Worm (Caenorhabditis elegans): Measurements from ENCODE around the gene C47E12.13.
"Not testable (repeated sequence)": the region's sequence is repeated elsewhere in the genome, so short reads cannot be mapped to it uniquely, and the experiment has no call there.

The C47E12.13 gene

DNA sequence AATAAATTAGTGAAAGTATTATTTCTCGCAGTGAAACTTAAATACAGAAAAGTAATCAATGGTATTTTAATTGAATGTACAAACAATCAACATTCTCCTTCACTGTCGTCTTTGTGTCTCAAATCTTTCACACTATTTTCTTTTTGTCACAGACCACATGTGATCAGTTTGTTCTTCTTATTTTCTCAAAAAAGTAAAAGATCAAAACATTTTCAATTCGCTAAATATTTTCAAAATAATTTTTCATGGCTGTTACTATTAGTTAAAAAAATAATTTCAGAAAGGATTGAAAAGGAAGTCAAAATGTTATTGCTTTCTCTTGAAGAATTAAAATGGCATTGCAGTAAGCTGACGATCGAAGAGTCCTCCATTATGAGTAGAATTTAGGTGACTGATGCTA is 34.1 kb upstream of the C47E12.13 start, which contains the start of gene dhs-31:
Gene dhs-31, minus strand, starts transcription at position 101 of the 400 bp plus-strand sequence.
- TF ChIP-seq egl-27 (tag; optimal IDR thresholded peaks at IDR 0.05), result no peak
- no peak for TF ChIP-seq snpc-4 (tag; optimal IDR thresholded peaks at IDR 0.05)
- no peak for TF ChIP-seq R02D3.7 (tag; optimal IDR thresholded peaks at IDR 0.05)
- TF ChIP-seq F13H6.1 (tag; optimal IDR thresholded peaks at IDR 0.05), result no peak

DNA sequence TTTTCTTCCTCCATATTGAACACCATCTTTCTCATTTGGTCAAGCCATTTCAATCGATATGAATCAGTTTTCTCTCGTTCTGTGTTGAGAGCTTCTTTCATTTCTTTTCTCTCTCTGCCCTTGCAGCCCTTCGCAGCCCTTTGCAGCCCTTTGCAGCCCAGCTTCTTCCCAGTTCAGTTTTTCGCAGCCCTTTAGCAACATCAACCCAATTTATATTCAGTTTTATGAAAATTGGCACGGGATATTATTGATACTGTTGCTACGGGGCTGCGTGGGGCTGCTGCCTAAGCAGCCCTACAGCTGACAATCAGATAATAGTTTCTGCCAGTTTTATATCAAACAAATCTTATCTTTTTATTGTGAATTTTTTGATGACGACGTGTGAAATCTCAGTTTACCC is 30.3 kb upstream of the C47E12.13 start, which contains the start of gene F44D12.10:
Gene F44D12.10, minus strand, starts transcription at position 101 of the 400 bp plus-strand sequence.
- TF ChIP-seq mab-5 (tag; optimal IDR thresholded peaks at IDR 0.05), result no peak
- no peak for TF ChIP-seq ceh-82 (tag; optimal IDR thresholded peaks at IDR 0.05)
- no peak for TF ChIP-seq aly-2 (tag; optimal IDR thresholded peaks at IDR 0.05)
- TF ChIP-seq nhr-12 (tag; optimal IDR thresholded peaks at IDR 0.05), result no peak
- no peak for TF ChIP-seq unc-62 (GFP tag; optimal IDR thresholded peaks at IDR 0.05)
- TF ChIP-seq blmp-1 (tag; optimal IDR thresholded peaks at IDR 0.05; ENCODE audit: insufficient read depth), result no peak
- no peak for TF ChIP-seq elt-3 (tag; optimal IDR thresholded peaks at IDR 0.05)
- TF ChIP-seq nhr-23 (tag; optimal IDR thresholded peaks at IDR 0.05), result no peak
- no peak for TF ChIP-seq nhr-129 (tag; optimal IDR thresholded peaks at IDR 0.05)
- no peak for TF ChIP-seq skn-1 (tag; optimal IDR thresholded peaks at IDR 0.05)
- TF ChIP-seq sma-3 (GFP tag; optimal IDR thresholded peaks at IDR 0.05), result no peak

DNA sequence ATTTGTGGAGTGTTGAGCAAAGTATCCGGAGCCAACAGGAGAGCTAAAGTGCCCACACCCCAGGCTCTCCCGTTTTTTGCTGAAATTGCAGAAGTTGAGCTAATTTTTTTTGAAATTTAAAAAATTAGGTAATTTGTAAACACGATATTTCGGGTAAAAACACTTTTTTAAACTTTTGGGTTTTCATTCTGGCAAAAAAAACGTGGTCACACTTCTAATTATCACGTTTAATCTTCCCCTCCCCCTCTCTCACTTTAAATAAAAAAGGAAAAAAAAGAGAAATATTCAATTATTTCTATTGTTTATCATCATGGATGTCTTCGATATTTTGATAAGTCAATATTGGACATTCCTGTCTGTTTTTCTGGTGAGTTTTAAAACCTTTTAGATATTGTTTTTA is 26.4 kb upstream of the C47E12.13 start, which contains the start of gene F44D12.6:
Gene F44D12.6, plus strand, starts transcription at position 301 of the 400 bp plus-strand sequence.
- no peak for TF ChIP-seq skn-1 (tag; optimal IDR thresholded peaks at IDR 0.05)

DNA sequence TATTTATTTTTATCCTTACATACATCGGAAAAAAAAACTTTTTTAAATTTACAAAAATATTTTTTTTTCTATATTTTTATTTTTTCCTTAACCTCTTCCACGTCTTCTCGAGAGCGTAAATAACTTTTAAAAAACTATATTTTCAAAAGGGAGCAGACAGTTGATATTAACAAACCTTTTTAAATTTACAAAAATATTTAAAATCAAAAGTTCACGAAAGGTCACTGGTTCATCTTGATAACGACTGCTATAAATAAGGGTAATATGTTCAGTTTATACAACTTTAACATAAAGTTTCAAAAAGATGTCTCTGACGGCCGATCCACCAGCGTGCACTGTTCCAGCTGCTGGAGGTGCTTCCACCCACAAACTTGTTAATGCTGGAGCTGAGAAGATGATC is 22.1 kb upstream of the C47E12.13 start, which contains the start of the genes F44D12.16 and msd-2:
Gene F44D12.16, plus strand, starts transcription at position 301 of the 400 bp plus-strand sequence.
Gene msd-2, plus strand, starts transcription at position 305 of the 400 bp plus-strand sequence.
- not testable (repeated sequence) for TF ChIP-seq fos-1 (tag; optimal IDR thresholded peaks at IDR 0.05); sma-9 (GFP tag; optimal IDR thresholded peaks at IDR 0.05); sma-9 (tag; optimal IDR thresholded peaks at IDR 0.05); aly-2 (tag; optimal IDR thresholded peaks at IDR 0.05)

DNA sequence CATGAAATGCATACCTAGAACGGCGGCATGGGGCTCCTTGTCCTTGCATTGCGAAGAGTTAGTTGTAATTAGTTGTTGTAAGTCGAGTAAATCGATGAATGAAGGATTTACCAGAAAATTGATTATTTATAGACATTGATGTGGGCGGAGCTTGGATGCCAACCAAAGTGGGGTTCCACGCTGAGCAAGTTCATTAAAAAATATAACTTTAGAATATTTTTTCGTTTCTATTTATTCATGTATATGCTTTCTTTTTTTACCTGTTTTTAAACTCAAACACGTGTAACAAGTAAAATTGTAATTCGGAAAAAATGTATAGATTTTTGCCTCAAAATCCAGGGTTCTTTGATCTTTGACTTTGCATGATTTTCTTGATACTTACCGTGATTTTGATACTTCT is 20.9 kb upstream of the C47E12.13 start, which contains the start of gene gipc-2:
Gene gipc-2, minus strand, starts transcription at position 101 of the 400 bp plus-strand sequence.
- no peak for TF ChIP-seq nhr-23 (tag; optimal IDR thresholded peaks at IDR 0.05)
- TF ChIP-seq ama-1 (optimal IDR thresholded peaks at IDR 0.05), result no peak
- no peak for TF ChIP-seq nhr-237 (tag; optimal IDR thresholded peaks at IDR 0.05)
- TF ChIP-seq egl-27 (tag; optimal IDR thresholded peaks at IDR 0.05), result no peak
- no peak for TF ChIP-seq C34F6.9 (tag; optimal IDR thresholded peaks at IDR 0.05)
- TF ChIP-seq F13H6.1 (tag; optimal IDR thresholded peaks at IDR 0.05), result no peak
- no peak for TF ChIP-seq lin-13 (GFP tag; optimal IDR thresholded peaks at IDR 0.05)
- TF ChIP-seq aly-2 (tag; optimal IDR thresholded peaks at IDR 0.05), result no peak
- TF ChIP-seq dmd-4 (tag; optimal IDR thresholded peaks at IDR 0.05), result no peak
- TF ChIP-seq nhr-6 (tag; optimal IDR thresholded peaks at IDR 0.05), result no peak
- no peak for TF ChIP-seq sma-3 (GFP tag; optimal IDR thresholded peaks at IDR 0.05)
- TF ChIP-seq lsy-2 (tag; optimal IDR thresholded peaks at IDR 0.05), result no peak
- no peak for TF ChIP-seq alr-1 (tag; optimal IDR thresholded peaks at IDR 0.05)
- no peak for TF ChIP-seq ztf-4 (tag; optimal IDR thresholded peaks at IDR 0.05)

DNA sequence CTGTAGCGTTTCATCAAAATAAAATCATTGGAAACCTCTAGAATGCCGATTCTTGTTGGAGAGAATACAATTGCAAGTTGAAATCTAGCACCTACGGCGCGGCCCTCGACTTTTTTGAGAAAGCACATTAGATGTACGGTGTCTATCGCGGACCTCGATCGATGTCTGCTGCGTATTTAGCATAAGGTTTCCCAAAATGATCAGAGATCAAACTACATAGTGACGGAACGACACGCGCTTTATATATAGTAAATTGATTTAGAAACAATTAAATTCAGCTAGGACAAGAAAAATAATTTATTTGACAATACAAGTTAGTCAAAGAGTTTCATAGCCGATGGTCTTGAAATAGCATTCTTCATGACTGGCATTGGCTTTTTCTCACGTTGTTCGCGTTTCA is 19.4 kb upstream of the C47E12.13 start:
- TF ChIP-seq lin-11 (tag; optimal IDR thresholded peaks at IDR 0.05) (no peak), unc-62 (GFP tag; optimal IDR thresholded peaks at IDR 0.05) (no peak), mab-5 (tag; optimal IDR thresholded peaks at IDR 0.05) (no peak), nhr-77 (tag; optimal IDR thresholded peaks at IDR 0.05) (no peak), nhr-11 (tag; optimal IDR thresholded peaks at IDR 0.05) (no peak), lsy-2 (tag; optimal IDR thresholded peaks at IDR 0.05) (no peak), sma-3 (GFP tag; optimal IDR thresholded peaks at IDR 0.05) (no peak), nhr-21 (tag; optimal IDR thresholded peaks at IDR 0.05) (no peak), unc-39 (tag; optimal IDR thresholded peaks at IDR 0.05) (no peak), ztf-4 (tag; optimal IDR thresholded peaks at IDR 0.05) (no peak), peb-1 (tag; optimal IDR thresholded peaks at IDR 0.05) (no peak), lin-39 (tag; optimal IDR thresholded peaks at IDR 0.05) (no peak), Y55F3AM.14 (GFP tag; optimal IDR thresholded peaks at IDR 0.05) (no peak), C34F6.9 (tag; optimal IDR thresholded peaks at IDR 0.05) (no peak), zag-1 (tag; optimal IDR thresholded peaks at IDR 0.05) (no peak), mbf-1 (tag; optimal IDR thresholded peaks at IDR 0.05) (no peak), aly-2 (tag; optimal IDR thresholded peaks at IDR 0.05) (no peak), egl-27 (tag; optimal IDR thresholded peaks at IDR 0.05) (no peak), gmeb-1 (tag; optimal IDR thresholded peaks at IDR 0.05) (no peak)

Data from whole organism, L2 larva.